Fruit fly (Drosophila melanogaster) whole organism, wandering third instar larva: ENCODE measurements around the gene tacc.

Experiments
- HLH106 ChIP-seq: fragments of 200-800 bp; optimal IDR thresholded peaks from 3 replicates; lab custom pipeline; 2019; ENCODE audit warnings: missing biosample characterization, mild to moderate bottlenecking, missing genetic modification characterization, moderate library complexity
- N ChIP-seq: fragments of >200 bp; optimal IDR thresholded peaks from 2 replicates; lab custom pipeline; 2018; ENCODE audit warnings: missing biosample characterization, missing external identifiers, missing genetic modification characterization
- OdsH ChIP-seq: fragments of 200-800 bp; sonication (Bioruptor generic); optimal IDR thresholded peaks from 2 replicates; lab custom pipeline; 2016; ENCODE audit warnings: missing biosample characterization, mild to moderate bottlenecking, missing genetic modification characterization
- Sp1 ChIP-seq: fragments of 200-800 bp; sonication (Bioruptor generic); optimal IDR thresholded peaks from 3 replicates; lab custom pipeline; 2019; ENCODE audit warnings: missing biosample characterization, mild to moderate bottlenecking, missing genetic modification characterization, moderate library complexity
- br ChIP-seq: fragments of 200-800 bp; sonication (Bioruptor generic); optimal IDR thresholded peaks from 2 replicates; lab custom pipeline; 2016; ENCODE audit warnings: missing biosample characterization, missing genetic modification characterization
- dmrt93B ChIP-seq: fragments of 200-800 bp; sonication (Bioruptor generic); optimal IDR thresholded peaks from 2 replicates; lab custom pipeline; 2018; ENCODE audit warnings: missing biosample characterization, mild to moderate bottlenecking, missing genetic modification characterization
- fru ChIP-seq: fragments of 200-800 bp; sonication (Bioruptor generic); optimal IDR thresholded peaks from 3 replicates; lab custom pipeline; 2016; ENCODE audit warnings: missing biosample characterization, mild to moderate bottlenecking, missing genetic modification characterization
- h ChIP-seq: fragments of 200-800 bp; sonication (Bioruptor generic); optimal IDR thresholded peaks from 3 replicates; lab custom pipeline; 2016; ENCODE audit warnings: missing biosample characterization, mild to moderate bottlenecking, missing genetic modification characterization
- jim ChIP-seq: fragments of 175-275, 200-325 bp; sonication (Bioruptor generic); optimal IDR thresholded peaks from 2 replicates; lab custom pipeline; 2016; ENCODE audit warnings: missing biosample characterization, mild to moderate bottlenecking, missing genetic modification characterization
- psq ChIP-seq: fragments of 200-800 bp; sonication (Bioruptor generic); optimal IDR thresholded peaks from 3 replicates; lab custom pipeline; 2017; ENCODE audit warnings: missing biosample characterization, mild to moderate bottlenecking, missing genetic modification characterization, moderate library complexity

DNA sequence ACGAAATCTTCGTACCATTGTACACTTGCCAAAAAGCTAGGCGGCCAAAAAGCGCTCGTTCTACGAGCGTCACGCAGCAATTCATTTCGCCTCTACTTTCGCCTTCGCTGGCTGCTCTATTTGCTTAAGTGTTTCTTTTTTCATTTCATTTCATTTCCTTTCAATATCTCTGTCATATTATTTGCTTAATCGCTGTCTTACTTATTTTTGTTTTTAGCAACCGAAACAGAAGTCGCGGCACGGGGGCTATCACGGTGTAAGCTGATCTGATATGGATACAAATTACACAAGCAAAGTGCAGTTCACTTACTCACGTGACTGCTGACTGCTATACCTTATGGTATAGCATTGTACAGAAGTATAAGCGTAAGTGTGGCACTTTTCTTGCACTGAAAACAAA, 22.5 kb upstream of the tacc start:
- no peak for TF ChIP-seq dmrt93B (GFP tag; lab: Kevin White, UChicago)
- no peak for TF ChIP-seq N (GFP tag; lab: Kevin White, UChicago)
- TF ChIP-seq Sp1 (GFP tag; lab: Kevin White, UChicago), result no peak
- TF ChIP-seq fru (GFP tag; lab: Kevin White, UChicago), result peak; percentile 23
- peak; percentile 57 for TF ChIP-seq h
- TF ChIP-seq OdsH (GFP tag; lab: Kevin White, UChicago), result peak; percentile 39
- no peak for TF ChIP-seq jim (GFP tag; lab: Kevin White, UChicago)
- no peak for TF ChIP-seq br (GFP tag; lab: Kevin White, UChicago)
- no peak for TF ChIP-seq HLH106 (tag; lab: Kevin White, UChicago)
- no peak for TF ChIP-seq psq (GFP tag; lab: Kevin White, UChicago)
